Fruit fly (Drosophila melanogaster): ENCODE measurements around the gene Galphaf.

The Galphaf gene

DNA sequence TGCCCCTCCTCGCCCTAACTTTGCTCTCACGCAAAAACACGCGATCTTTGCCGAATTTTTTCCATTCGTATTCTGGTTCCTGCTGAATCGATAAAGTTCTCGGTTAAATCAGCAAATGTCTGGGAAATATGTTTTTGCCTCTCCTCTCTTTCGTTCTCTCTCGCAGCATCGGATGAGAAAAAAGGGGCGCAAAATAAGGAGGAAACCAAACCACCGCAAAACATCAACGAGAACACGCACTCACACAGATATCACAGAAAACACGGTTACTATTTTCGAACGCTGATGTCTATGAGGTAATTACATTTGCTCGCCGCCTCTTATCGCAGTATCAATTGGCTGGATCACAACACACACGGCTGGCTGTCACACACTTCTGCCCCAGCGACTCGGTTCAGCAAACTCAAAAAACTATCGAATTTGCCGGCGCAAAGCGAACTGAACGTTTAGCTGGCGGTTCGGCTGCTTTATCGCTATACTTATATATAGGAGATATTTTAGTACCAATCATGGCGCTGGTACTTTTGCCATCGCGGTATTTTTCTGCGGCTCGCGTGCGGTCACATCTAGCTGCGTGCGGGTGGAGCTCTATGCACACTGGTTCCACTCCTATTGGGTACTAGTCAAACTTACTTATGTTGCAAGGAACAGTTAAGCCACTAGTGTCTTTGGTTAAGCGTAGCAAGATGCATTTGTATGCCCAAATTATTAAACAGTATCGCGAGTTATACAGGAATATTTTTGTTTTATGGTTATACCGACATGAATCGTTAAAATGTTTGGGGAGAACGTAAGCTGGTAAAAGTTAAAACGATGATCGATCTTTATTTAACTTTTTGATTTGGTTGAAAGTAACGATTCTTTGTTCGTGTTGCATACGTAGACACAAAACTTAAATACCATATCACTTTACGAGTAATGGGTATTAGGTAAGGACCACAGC is 6.3 kb downstream of the Galphaf start, which contains the start of gene Baldspot (continued):
- TF ChIP-seq gce (GFP tag; IDR thresholded peaks at IDR 0.05), result peak; percentile 25; the same call in 1 of the 3 replicates
- no peak for TF ChIP-seq slou (GFP tag; optimal IDR thresholded peaks at IDR 0.05)
- TF ChIP-seq ci (GFP tag; IDR thresholded peaks at IDR 0.05), result peak; percentile 86
- TF ChIP-seq CG6654 (GFP tag; optimal IDR thresholded peaks at IDR 0.05), result peak; percentile 63
- peak; percentile 35; the same call in 1 of the 2 replicates for TF ChIP-seq NFAT (GFP tag; IDR thresholded peaks at IDR 0.05)
- no peak for TF ChIP-seq dan (GFP tag; IDR thresholded peaks at IDR 0.05)
- TF ChIP-seq CG3838 (GFP tag; optimal IDR thresholded peaks at IDR 0.05), result no peak
- peak; percentile 91 for TF ChIP-seq pb (GFP tag; optimal IDR thresholded peaks at IDR 0.05)
- peak; percentile 81 for TF ChIP-seq Vsx1 (GFP tag; optimal IDR thresholded peaks at IDR 0.05)
- TF ChIP-seq CG12155 (GFP tag; optimal IDR thresholded peaks at IDR 0.05), result peak; percentile 94
- no peak for TF ChIP-seq Doc2 (GFP tag; IDR thresholded peaks at IDR 0.05)
- TF ChIP-seq NC2α (GFP tag; optimal IDR thresholded peaks at IDR 0.05), result peak; percentile 71
- TF ChIP-seq CG1647 (GFP tag; optimal IDR thresholded peaks at IDR 0.05), result peak; percentile 42
- no peak for TF ChIP-seq hth (optimal IDR thresholded peaks at IDR 0.05)
- peak; percentile 53 for TF ChIP-seq CG9609 (GFP tag; optimal IDR thresholded peaks at IDR 0.05)
- TF ChIP-seq CG8281 (tag; optimal IDR thresholded peaks at IDR 0.05), result peak; percentile 58
- TF ChIP-seq MESR4 (GFP tag; optimal IDR thresholded peaks at IDR 0.05), result peak; percentile 58
- peak; percentile 35; the same call in 2 of the 3 replicates for TF ChIP-seq Aef1 (GFP tag; IDR thresholded peaks at IDR 0.05)
- no peak for TF ChIP-seq Hr3 (GFP tag; optimal IDR thresholded peaks at IDR 0.05)
- peak; percentile 75 for TF ChIP-seq gro (GFP tag; optimal IDR thresholded peaks at IDR 0.05)
- TF ChIP-seq crol (GFP tag; IDR thresholded peaks at IDR 0.05), result peak; percentile 44
- TF ChIP-seq Scr (GFP tag; IDR thresholded peaks at IDR 0.05; ENCODE audit: partially characterized antibody), result peak; percentile 63
- TF ChIP-seq eyg (GFP tag; optimal IDR thresholded peaks at IDR 0.05), result peak; percentile 88
- no peak; the same call in none of the 4 replicates for TF ChIP-seq Dll (GFP tag; IDR thresholded peaks at IDR 0.05; ENCODE audit: partially characterized antibody)
- peak; percentile 26; the same call in 1 of the 3 replicates for TF ChIP-seq mld (GFP tag; IDR thresholded peaks at IDR 0.05; ENCODE audit: partially characterized antibody)
- TF ChIP-seq CG13624 (GFP tag; optimal IDR thresholded peaks at IDR 0.05), result peak; percentile 67
- TF ChIP-seq CG5953 (GFP tag; IDR thresholded peaks at IDR 0.05), result no peak
- peak; percentile 11 for TF ChIP-seq TFAM (GFP tag; optimal IDR thresholded peaks at IDR 0.05)
- peak; percentile 27 to 89 for TF ChIP-seq dpn (GFP tag; optimal IDR thresholded peaks at IDR 0.05)
- peak; percentile 71 for TF ChIP-seq CG6683 (GFP tag; optimal IDR thresholded peaks at IDR 0.05)
- TF ChIP-seq pzg (GFP tag; optimal IDR thresholded peaks at IDR 0.05), result peak; percentile 95
- TF ChIP-seq trem (tag; optimal IDR thresholded peaks at IDR 0.05), result peak; percentile 85
- no peak for TF ChIP-seq hkb (optimal IDR thresholded peaks at IDR 0.05)
- TF ChIP-seq hkb (GFP tag; IDR thresholded peaks at IDR 0.05), result peak; percentile 78
- peak; percentile 82 for TF ChIP-seq CG30403 (GFP tag; optimal IDR thresholded peaks at IDR 0.05)
- peak; percentile 81 for TF ChIP-seq fd96Cb (tag; optimal IDR thresholded peaks at IDR 0.05)
- peak; percentile 43; the same call in 1 of the 2 replicates for TF ChIP-seq CG31224 (GFP tag; IDR thresholded peaks at IDR 0.05)
- peak; percentile 82 for TF ChIP-seq mirr (GFP tag; optimal IDR thresholded peaks at IDR 0.05)
- peak; percentile 71 for TF ChIP-seq slp2 (GFP tag; optimal IDR thresholded peaks at IDR 0.05)
- peak; percentile 55; the same call in 1 of the 2 replicates for TF ChIP-seq CG7372 (GFP tag; IDR thresholded peaks at IDR 0.05)
- peak; percentile 37 for TF ChIP-seq CG11398 (GFP tag; optimal IDR thresholded peaks at IDR 0.05)
- peak; percentile 79 for TF ChIP-seq CG15011 (GFP tag; optimal IDR thresholded peaks at IDR 0.05)
- peak; percentile 10 for TF ChIP-seq CG13775 (GFP tag; optimal IDR thresholded peaks at IDR 0.05)
- 0 out of 3 replicates have a peak, but pooled peaks have one; percentile 45 for TF ChIP-seq ken (GFP tag; IDR thresholded peaks at IDR 0.05)
- peak; percentile 86 for TF ChIP-seq D19B (GFP tag; optimal IDR thresholded peaks at IDR 0.05)
- peak; percentile 15 for TF ChIP-seq dm (GFP tag; optimal IDR thresholded peaks at IDR 0.05)
- TF ChIP-seq Six4 (GFP tag; optimal IDR thresholded peaks at IDR 0.05), result peak; percentile 50
- TF ChIP-seq CG11695 (GFP tag; IDR thresholded peaks at IDR 0.05), result peak; percentile 35; the same call in 1 of the 3 replicates
- TF ChIP-seq C15 (GFP tag; IDR thresholded peaks at IDR 0.05), result 0 out of 3 replicates have a peak, but pooled peaks have one; percentile 30

All from whole organism, embryonic.